Worm (Caenorhabditis elegans) whole organism, mixed stage, embryonic: ENCODE results near the gene srw-145.

ENCODE experiments used
- pha-4 ChIP-seq: fragments of 150-350 bp; optimal IDR thresholded peaks from 2 replicates; lab custom pipeline; 2018; ENCODE audit warnings: missing biosample characterization, missing genetic modification reagents, missing genetic modification characterization
- sem-2 ChIP-seq: fragments of 200-800 bp; sonication (Bioruptor generic); optimal IDR thresholded peaks from 2 replicates; lab custom pipeline; 2018; ENCODE audit warnings: mild to moderate bottlenecking, missing genetic modification characterization, missing compliant biosample characterization

DNA sequence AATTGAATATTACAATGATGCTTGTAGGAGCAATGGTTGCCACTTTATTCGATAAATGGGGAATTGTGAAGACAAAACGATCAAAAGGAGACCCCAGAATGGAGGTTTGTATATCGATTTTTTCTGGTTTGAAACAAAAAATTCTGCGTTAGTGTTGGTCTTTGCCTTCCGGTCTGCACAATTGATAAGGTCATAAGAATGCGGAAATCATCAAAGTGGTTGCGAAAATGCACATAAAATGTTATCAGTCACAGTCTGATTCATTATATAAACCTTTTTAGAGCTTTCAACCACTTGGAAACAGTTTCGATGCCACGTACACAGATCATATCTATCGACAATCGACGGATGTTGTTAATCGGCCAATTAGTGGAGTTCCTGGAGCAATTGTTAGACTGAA is 43.4 kb upstream of the srw-145 start:
- TF ChIP-seq sem-2 (GFP tag; lab: Kevin White, UChicago) (no peak), pha-4 (tag; lab: Kevin White, UChicago) (no peak)
